Fruit fly (Drosophila melanogaster) whole organism, adult: ENCODE results near the gene CG15471.

ENCODE experiments used
- CG11617 ChIP-seq: fragments of 200-800 bp; sonication (Bioruptor generic); optimal IDR thresholded peaks from 2 replicates; lab custom pipeline; 2017; ENCODE audit warnings: mild to moderate bottlenecking, missing biosample characterization, missing genetic modification reagents, missing genetic modification characterization
- CG14711 ChIP-seq: fragments of 200-800 bp; sonication (Bioruptor generic); optimal IDR thresholded peaks from 2 replicates; lab custom pipeline; 2018; ENCODE audit warnings: missing biosample characterization, mild to moderate bottlenecking, missing genetic modification characterization, moderate library complexity
- CG33017 ChIP-seq: fragments of 200-800 bp; sonication (Bioruptor generic); optimal IDR thresholded peaks from 2 replicates; lab custom pipeline; 2018; ENCODE audit warnings: missing biosample characterization, mild to moderate bottlenecking, missing genetic modification characterization, moderate library complexity
- Mnt ChIP-seq: fragments of 200-800 bp; sonication (Bioruptor generic); optimal IDR thresholded peaks from 2 replicates; lab custom pipeline; 2016; ENCODE audit warnings: missing biosample characterization, mild to moderate bottlenecking, missing genetic modification characterization
- cic ChIP-seq: fragments of 200-800 bp; sonication (Bioruptor generic); optimal IDR thresholded peaks from 2 replicates; lab custom pipeline; 2017; ENCODE audit warnings: missing biosample characterization, mild to moderate bottlenecking, missing genetic modification characterization, moderate library complexity
- kay ChIP-seq: fragments of 200-800 bp; sonication (Bioruptor generic); peaks from one replicate; lab custom pipeline; 2016; ENCODE audit warnings: missing biosample characterization, missing genetic modification characterization, borderline replicate concordance
- toe ChIP-seq: fragments of 200-800 bp; sonication (Bioruptor generic); optimal IDR thresholded peaks from 2 replicates; lab custom pipeline; 2016; ENCODE audit warnings: missing biosample characterization, missing genetic modification characterization

- TF ChIP-seq Mnt (no peak), kay (GFP tag; lab: Kevin White, UChicago) (no peak), cic (GFP tag; lab: Kevin White, UChicago) (no peak), CG14711 (tag; lab: Kevin White, UChicago) (no peak), toe (GFP tag; lab: Kevin White, UChicago) (no peak), CG11617 (no peak), CG33017 (tag; lab: Kevin White, UChicago) (no peak)
Measured at dm6 chrX:4770037-4770436, 12.6 kb downstream of the CG15471 start, which contains the start of gene CG15472.
